Worm (Caenorhabditis elegans) whole organism, L3 larva: ENCODE data around the gene mxl-2.

ENCODE experiments used
- R02D3.7 ChIP-seq: fragments of 150-350 bp; optimal IDR thresholded peaks from 2 replicates; lab custom pipeline; 2014; ENCODE audit warnings: missing biosample characterization, missing genetic modification characterization
- ZK546.5 ChIP-seq: sonication (generic microtip); optimal IDR thresholded peaks from 2 replicates; lab custom pipeline; 2017; ENCODE audit warnings: missing biosample characterization, missing genetic modification characterization
- ama-1 ChIP-seq: fragments of 150-350 bp; optimal IDR thresholded peaks from 2 replicates; lab custom pipeline; 2018
- ceh-16 ChIP-seq: sonication (generic microtip); optimal IDR thresholded peaks from 2 replicates; lab custom pipeline; 2017; ENCODE audit warnings: missing biosample characterization, missing genetic modification characterization
- ceh-28 ChIP-seq: fragments of 150-350 bp; optimal IDR thresholded peaks from 2 replicates; lab custom pipeline; 2014; ENCODE audit warnings: missing biosample characterization, missing genetic modification reagents, missing genetic modification characterization
- ceh-82 ChIP-seq: fragments of 150-350 bp; optimal IDR thresholded peaks from 2 replicates; lab custom pipeline; 2014; ENCODE audit warnings: missing biosample characterization, missing genetic modification characterization
- ceh-9 ChIP-seq: sonication (generic microtip); optimal IDR thresholded peaks from 2 replicates; lab custom pipeline; 2018; ENCODE audit warnings: missing biosample characterization, missing genetic modification characterization
- daf-12 ChIP-seq: fragments of 150-350 bp; optimal IDR thresholded peaks from 2 replicates; lab custom pipeline; 2014; ENCODE audit warnings: missing biosample characterization, missing genetic modification reagents, missing genetic modification characterization
- egl-27 ChIP-seq: sonication (generic microtip); optimal IDR thresholded peaks from 4 replicates; lab custom pipeline; 2017; ENCODE audit warnings: missing biosample characterization, missing genetic modification reagents, missing genetic modification characterization
- egl-5 ChIP-seq: fragments of 150-350 bp; optimal IDR thresholded peaks from 2 replicates; lab custom pipeline; 2017; ENCODE audit warnings: missing biosample characterization, missing genetic modification reagents, missing genetic modification characterization, inconsistent platforms
- elt-1 ChIP-seq: fragments of 150-350 bp; optimal IDR thresholded peaks from 2 replicates; lab custom pipeline; 2014; ENCODE audit warnings: missing biosample characterization, missing genetic modification characterization
- elt-2 ChIP-seq: sonication (generic microtip); optimal IDR thresholded peaks from 2 replicates; lab custom pipeline; 2016; ENCODE audit warnings: missing genetic modification reagents, mild to moderate bottlenecking, missing genetic modification characterization, missing compliant biosample characterization
- elt-3 ChIP-seq, 3 experiments: fragments of 150-350 bp in 1 of 3; sonication (generic microtip) in 2 of 3; optimal IDR thresholded peaks; 2 replicates in 2 of 3; 4 replicates in 1 of 3; lab custom pipeline; 2014 to 2017; ENCODE audit warnings: missing biosample characterization in 3 of 3, missing genetic modification characterization in 3 of 3
- eor-1 ChIP-seq, 2 experiments: fragments of 150-350 bp; optimal IDR thresholded peaks; 2 replicates each; lab custom pipeline; 2014 to 2018; ENCODE audit warnings: missing biosample characterization in 2 of 2, missing genetic modification characterization in 2 of 2
- fkh-2 ChIP-seq: fragments of 150-350 bp; optimal IDR thresholded peaks from 2 replicates; lab custom pipeline; 2014; ENCODE audit warnings: missing biosample characterization, missing genetic modification reagents, missing genetic modification characterization
- fos-1 ChIP-seq: fragments of 150-350 bp; optimal IDR thresholded peaks from 2 replicates; lab custom pipeline; 2014; ENCODE audit warnings: missing biosample characterization, missing genetic modification characterization
- hmg-11 ChIP-seq: sonication (generic microtip); optimal IDR thresholded peaks from 2 replicates; lab custom pipeline; 2016; ENCODE audit warnings: missing genetic modification characterization, missing compliant biosample characterization
- jun-1 ChIP-seq: fragments of 150-350 bp; optimal IDR thresholded peaks from 2 replicates; lab custom pipeline; 2014; ENCODE audit warnings: missing biosample characterization, missing genetic modification reagents, missing genetic modification characterization
- lin-15B ChIP-seq: fragments of 150-350 bp; optimal IDR thresholded peaks from 2 replicates; lab custom pipeline; 2014; ENCODE audit warnings: missing biosample characterization, missing genetic modification characterization
- lsy-12 ChIP-seq: sonication (generic microtip); optimal IDR thresholded peaks from 2 replicates; lab custom pipeline; 2016; ENCODE audit warnings: mild to moderate bottlenecking, missing genetic modification characterization, missing compliant biosample characterization
- mml-1 ChIP-seq: fragments of 150-350 bp; sonication (generic microtip); optimal IDR thresholded peaks from 3 replicates; lab custom pipeline; 2014; ENCODE audit warnings: missing biosample characterization, missing genetic modification characterization
- nfya-1 ChIP-seq: sonication (generic microtip); optimal IDR thresholded peaks from 2 replicates; lab custom pipeline; 2017; ENCODE audit warnings: missing genetic modification characterization, mild to moderate bottlenecking, missing compliant biosample characterization, antibody characterized with exemption, moderate library complexity; ENCODE audit not compliant: insufficient read depth
- nhr-23 ChIP-seq: fragments of 150-350 bp; optimal IDR thresholded peaks from 2 replicates; lab custom pipeline; 2014; ENCODE audit warnings: missing biosample characterization, missing genetic modification reagents, missing genetic modification characterization
- nhr-237 ChIP-seq: fragments of 150-350 bp; optimal IDR thresholded peaks from 2 replicates; lab custom pipeline; 2014; ENCODE audit warnings: missing biosample characterization, missing genetic modification characterization
- nhr-43 ChIP-seq: sonication (generic microtip); optimal IDR thresholded peaks from 2 replicates; lab custom pipeline; 2016; ENCODE audit warnings: mild to moderate bottlenecking, missing genetic modification characterization, missing compliant biosample characterization; ENCODE audit not compliant: poor library complexity, severe bottlenecking
- nhr-67 ChIP-seq: fragments of 150-350 bp; optimal IDR thresholded peaks from 2 replicates; lab custom pipeline; 2014; ENCODE audit warnings: missing biosample characterization, missing genetic modification characterization
- nhr-76 ChIP-seq: fragments of 150-350 bp; sonication (generic microtip); optimal IDR thresholded peaks from 5 replicates; lab custom pipeline; 2014; ENCODE audit warnings: missing biosample characterization, missing genetic modification characterization
- nhr-77 ChIP-seq: fragments of 150-350 bp; optimal IDR thresholded peaks from 2 replicates; lab custom pipeline; 2014; ENCODE audit warnings: missing biosample characterization, missing genetic modification characterization
- pha-4 ChIP-seq: fragments of 150-350 bp; optimal IDR thresholded peaks from 2 replicates; lab custom pipeline; 2014; ENCODE audit warnings: missing biosample characterization, missing genetic modification reagents, missing genetic modification characterization
- pqm-1 ChIP-seq: fragments of 150-350 bp; optimal IDR thresholded peaks from 2 replicates; lab custom pipeline; 2017; ENCODE audit warnings: missing biosample characterization, missing genetic modification characterization, inconsistent platforms
- sea-2 ChIP-seq: fragments of 150-350 bp; sonication (generic microtip); optimal IDR thresholded peaks from 4 replicates; lab custom pipeline; 2014; ENCODE audit warnings: missing biosample characterization, missing genetic modification reagents, missing genetic modification characterization
- unc-39 ChIP-seq: sonication (generic microtip); optimal IDR thresholded peaks from 4 replicates; lab custom pipeline; 2017; ENCODE audit warnings: missing biosample characterization, missing genetic modification characterization
- unc-62 ChIP-seq: fragments of 150-350 bp; sonication (generic microtip); optimal IDR thresholded peaks from 4 replicates; lab custom pipeline; 2014; ENCODE audit warnings: missing biosample characterization, missing genetic modification reagents, missing genetic modification characterization
- zag-1 ChIP-seq: fragments of 150-350 bp; optimal IDR thresholded peaks from 2 replicates; lab custom pipeline; 2014; ENCODE audit warnings: missing biosample characterization, missing genetic modification characterization
- ztf-11 ChIP-seq: fragments of 150-350 bp; optimal IDR thresholded peaks from 2 replicates; lab custom pipeline; 2014; ENCODE audit warnings: missing biosample characterization, missing genetic modification characterization
- ztf-4 ChIP-seq: fragments of 150-350 bp; optimal IDR thresholded peaks from 2 replicates; lab custom pipeline; 2014; ENCODE audit warnings: missing biosample characterization, missing genetic modification characterization

Gene mxl-2

ce11 chrIII:230129-230528 is 42.2 kb upstream of the mxl-2 start, which contains the start of gene hpo-38:
TSS of gene hpo-38 (plus strand) at chrIII:230429.
- no peak for TF ChIP-seq nhr-77 (tag; lab: Kevin White, UChicago)
- no peak for TF ChIP-seq ceh-28 (tag; lab: Kevin White, UChicago)
- TF ChIP-seq ama-1 (lab: Kevin White, UChicago) = no peak
- no peak for TF ChIP-seq ceh-9 (tag; lab: Kevin White, UChicago)
- no peak for TF ChIP-seq pqm-1 (tag; lab: Kevin White, UChicago)
- TF ChIP-seq zag-1 = no peak
- no peak for TF ChIP-seq ceh-16 (tag; lab: Kevin White, UChicago)
- no peak for TF ChIP-seq elt-1 (tag; lab: Kevin White, UChicago)
- TF ChIP-seq ZK546.5 = no peak
- TF ChIP-seq elt-2 (tag; lab: Kevin White, UChicago) = no peak
- no peak for TF ChIP-seq pha-4 (tag; lab: Kevin White, UChicago)
- no peak for TF ChIP-seq fos-1 (tag; lab: Kevin White, UChicago)
- no peak for TF ChIP-seq nhr-43 (tag; lab: Kevin White, UChicago)
- TF ChIP-seq ztf-4 (tag; lab: Kevin White, UChicago) = no peak
- no peak for TF ChIP-seq egl-5 (tag; lab: Kevin White, UChicago)
- no peak for TF ChIP-seq ztf-11 (tag; lab: Kevin White, UChicago)

ce11 chrIII:227033-227432 is 39.1 kb upstream of the mxl-2 start:
- TF ChIP-seq ceh-82 (tag; lab: Kevin White, UChicago) (no peak), sea-2 (GFP tag; lab: Kevin White, UChicago) (no peak), ceh-28 (tag; lab: Kevin White, UChicago) (no peak), unc-62 (GFP tag; lab: Kevin White, UChicago) (no peak), nhr-76 (tag; lab: Kevin White, UChicago) (no peak), egl-27 (tag; lab: Kevin White, UChicago) (no peak), lin-15B (no peak), lsy-12 (tag; lab: Kevin White, UChicago) (no peak), elt-2 (tag; lab: Kevin White, UChicago) (no peak), fkh-2 (tag; lab: Kevin White, UChicago) (no peak), jun-1 (tag; lab: Kevin White, UChicago) (no peak), ZK546.5 (no peak), hmg-11 (tag; lab: Kevin White, UChicago) (no peak)

ce11 chrIII:222508-222907 is 34.6 kb upstream of the mxl-2 start:
- no peak for TF ChIP-seq elt-2 (tag; lab: Kevin White, UChicago)

ce11 chrIII:220368-220767 is 32.4 kb upstream of the mxl-2 start:
- TF ChIP-seq elt-3 (tag; optimal IDR thresholded peaks at IDR 0.05; lab: Kevin White, UChicago) (no peak), ceh-28 (tag; lab: Kevin White, UChicago) (no peak), fos-1 (tag; lab: Kevin White, UChicago) (no peak), ztf-11 (tag; lab: Kevin White, UChicago) (no peak), nhr-77 (tag; lab: Kevin White, UChicago) (no peak), hmg-11 (tag; lab: Kevin White, UChicago) (peak; percentile 57), nfya-1 (tag; lab: Kevin White, UChicago) (peak; percentile 2), daf-12 (tag; lab: Kevin White, UChicago) (no peak), fkh-2 (tag; lab: Kevin White, UChicago) (no peak)

ce11 chrIII:211387-211786 is 23.5 kb upstream of the mxl-2 start:
- TF ChIP-seq pqm-1 (tag; lab: Kevin White, UChicago) = no peak
- no peak for TF ChIP-seq egl-27 (tag; lab: Kevin White, UChicago)
- no peak for TF ChIP-seq mml-1 (tag; lab: Kevin White, UChicago)
- TF ChIP-seq sea-2 (GFP tag; lab: Kevin White, UChicago) = no peak
- no peak for TF ChIP-seq nhr-76 (tag; lab: Kevin White, UChicago)
- TF ChIP-seq nhr-237 = no peak
- no peak for TF ChIP-seq ama-1 (lab: Kevin White, UChicago)
- TF ChIP-seq egl-5 (tag; lab: Kevin White, UChicago) = no peak
- no peak for TF ChIP-seq elt-1 (tag; lab: Kevin White, UChicago)
- TF ChIP-seq nhr-23 (tag; lab: Kevin White, UChicago) = no peak
- TF ChIP-seq unc-39 (tag; lab: Kevin White, UChicago) = no peak
- TF ChIP-seq fkh-2 (tag; lab: Kevin White, UChicago) = no peak
- TF ChIP-seq lin-15B = no peak
- TF ChIP-seq R02D3.7 (tag; lab: Kevin White, UChicago) = no peak
- no peak for TF ChIP-seq eor-1 (tag; optimal IDR thresholded peaks at IDR 0.05; lab: Kevin White, UChicago)
- no peak for TF ChIP-seq nhr-67 (tag; lab: Kevin White, UChicago)
- TF ChIP-seq, all 47 proteins: peak for 0
